Worm (Caenorhabditis elegans) whole organism, L4 larva: ENCODE data around the gene end-1.

Experiments
- F10B5.3 ChIP-seq: sonication (generic microtip); optimal IDR thresholded peaks from 2 replicates; lab custom pipeline; 2016; ENCODE audit warnings: mild to moderate bottlenecking, missing genetic modification characterization, missing compliant biosample characterization
- F37D6.2 ChIP-seq: sonication (generic microtip); optimal IDR thresholded peaks from 2 replicates; lab custom pipeline; 2016; ENCODE audit warnings: mild to moderate bottlenecking, missing genetic modification characterization, missing compliant biosample characterization
- R02D3.7 ChIP-seq: fragments of 150-350 bp; sonication (generic microtip); optimal IDR thresholded peaks from 3 replicates; lab custom pipeline; 2014; ENCODE audit warnings: missing biosample characterization, missing genetic modification characterization
- T26A8.4 ChIP-seq: fragments of 200-800 bp; sonication (Bioruptor generic); IDR thresholded peaks from 2 replicates; pipeline ENCODE4 v1.3.6; 2022; ENCODE audit warnings: missing genetic modification characterization, missing compliant biosample characterization
- Y105C5A.15 ChIP-seq: fragments of 200-800 bp; sonication (Bioruptor generic); IDR thresholded peaks from 2 replicates; pipeline ENCODE4 v1.3.6; 2022; ENCODE audit warnings: missing genetic modification characterization, missing compliant biosample characterization
- Y75B8A.6 ChIP-seq: fragments of 200-800 bp; sonication (Bioruptor generic); IDR thresholded peaks from 2 replicates; pipeline ENCODE4 v1.3.6; 2022; ENCODE audit warnings: missing genetic modification reagents, missing genetic modification characterization, missing compliant biosample characterization
- ZK546.5 ChIP-seq, 2 experiments: sonication (generic microtip); optimal IDR thresholded peaks; 2 replicates each; lab custom pipeline; 2017; ENCODE audit warnings: missing biosample characterization in 2 of 2, missing genetic modification characterization in 2 of 2
- aly-2 ChIP-seq: sonication (generic microtip); optimal IDR thresholded peaks from 2 replicates; lab custom pipeline; 2018; ENCODE audit warnings: missing biosample characterization, missing genetic modification characterization
- ceh-20 ChIP-seq: fragments of 200-800 bp; sonication (Bioruptor generic); IDR thresholded peaks from 2 replicates; pipeline ENCODE4 v1.3.6; 2022; ENCODE audit warnings: missing genetic modification reagents, missing genetic modification characterization, missing compliant biosample characterization
- ceh-28 ChIP-seq: fragments of 150-350 bp; optimal IDR thresholded peaks from 2 replicates; lab custom pipeline; 2014; ENCODE audit warnings: missing biosample characterization, missing genetic modification reagents, missing genetic modification characterization
- ceh-32 ChIP-seq: sonication (generic microtip); optimal IDR thresholded peaks from 2 replicates; lab custom pipeline; 2016; ENCODE audit warnings: mild to moderate bottlenecking, missing genetic modification characterization, missing compliant biosample characterization; ENCODE audit not compliant: poor library complexity
- ceh-62 ChIP-seq: sonication (generic microtip); optimal IDR thresholded peaks from 2 replicates; lab custom pipeline; 2017; ENCODE audit warnings: missing biosample characterization, missing genetic modification characterization
- ces-1 ChIP-seq: fragments of 150-350 bp; sonication (generic microtip); optimal IDR thresholded peaks from 4 replicates; lab custom pipeline; 2014; ENCODE audit warnings: missing biosample characterization, missing genetic modification reagents, missing genetic modification characterization
- cey-2 ChIP-seq: sonication (generic microtip); optimal IDR thresholded peaks from 3 replicates; lab custom pipeline; 2017; ENCODE audit warnings: missing genetic modification characterization, mild to moderate bottlenecking, missing compliant biosample characterization, antibody characterized with exemption, borderline replicate concordance; ENCODE audit not compliant: insufficient read depth
- daf-12 ChIP-seq: fragments of 150-350 bp; optimal IDR thresholded peaks from 2 replicates; lab custom pipeline; 2014; ENCODE audit warnings: missing biosample characterization, missing genetic modification reagents, missing genetic modification characterization
- daf-16 ChIP-seq, 3 experiments: sonication (generic microtip); optimal IDR thresholded peaks; 2 replicates each; lab custom pipeline; 2016 to 2017; ENCODE audit warnings: missing genetic modification characterization in 3 of 3, missing genetic modification reagents in 3 of 3, mild to moderate bottlenecking in 2 of 3, missing compliant biosample characterization in 2 of 3, missing biosample characterization in 1 of 3, moderate library complexity in 1 of 3
- daf-19 ChIP-seq: fragments of 200-800 bp; sonication (Bioruptor generic); conservative IDR thresholded peaks from 2 replicates; pipeline ENCODE4 v1.3.6; 2022; ENCODE audit warnings: missing genetic modification characterization, missing compliant biosample characterization
- dmd-6 ChIP-seq: fragments of 200-800 bp; sonication (Bioruptor generic); IDR thresholded peaks from 2 replicates; pipeline ENCODE4 v1.3.6; 2022; ENCODE audit warnings: missing genetic modification reagents, missing genetic modification characterization, missing compliant biosample characterization
- dmd-8 ChIP-seq: fragments of 200-800 bp; sonication (Bioruptor generic); IDR thresholded peaks from 2 replicates; pipeline ENCODE4 v1.3.6; 2022; ENCODE audit warnings: missing genetic modification characterization, missing compliant biosample characterization
- dmd-9 ChIP-seq: fragments of 200-800 bp; sonication (Bioruptor generic); IDR thresholded peaks from 2 replicates; pipeline ENCODE4 v1.3.6; 2022; ENCODE audit warnings: missing genetic modification reagents, missing genetic modification characterization, missing compliant biosample characterization
- dpl-1 ChIP-seq: fragments of 150-350 bp; optimal IDR thresholded peaks from 2 replicates; lab custom pipeline; 2014; ENCODE audit warnings: missing biosample characterization, missing genetic modification reagents, missing genetic modification characterization
- dve-1 ChIP-seq: sonication (generic microtip); optimal IDR thresholded peaks from 2 replicates; lab custom pipeline; 2017; ENCODE audit warnings: antibody characterized with exemption, mild to moderate bottlenecking, missing genetic modification characterization, missing compliant biosample characterization; ENCODE audit not compliant: insufficient read depth
- gei-8 ChIP-seq: fragments of 200-800 bp; sonication (Bioruptor generic); optimal IDR thresholded peaks from 2 replicates; lab custom pipeline; 2018; ENCODE audit warnings: mild to moderate bottlenecking, missing genetic modification characterization, missing compliant biosample characterization
- hif-1 ChIP-seq, 2 experiments: sonication (generic microtip); optimal IDR thresholded peaks; 2 replicates each; lab custom pipeline; 2016 to 2017; ENCODE audit warnings: missing compliant biosample characterization in 2 of 2, missing genetic modification characterization in 2 of 2, missing genetic modification reagents in 2 of 2, missing genotype in 2 of 2, mild to moderate bottlenecking in 1 of 2
- hlh-11 ChIP-seq: fragments of 200-800 bp; sonication (Bioruptor generic); optimal IDR thresholded peaks from 2 replicates; lab custom pipeline; 2018; ENCODE audit warnings: mild to moderate bottlenecking, missing genetic modification characterization, missing compliant biosample characterization
- lin-29 ChIP-seq: fragments of 200-800 bp; sonication (Bioruptor generic); IDR thresholded peaks from 2 replicates; pipeline ENCODE4 v1.3.6; 2022; ENCODE audit warnings: missing genetic modification reagents, missing genetic modification characterization, missing compliant biosample characterization
- lir-3 ChIP-seq: sonication (generic microtip); optimal IDR thresholded peaks from 2 replicates; lab custom pipeline; 2016; ENCODE audit warnings: mild to moderate bottlenecking, missing genetic modification characterization, missing compliant biosample characterization
- madf-5 ChIP-seq, 2 experiments: fragments of 200-800 bp; sonication (Bioruptor generic); IDR thresholded peaks; 2 replicates each; pipeline ENCODE4 v1.3.6; 2022; ENCODE audit warnings: missing compliant biosample characterization in 2 of 2, missing genetic modification characterization in 2 of 2
- madf-9 ChIP-seq: fragments of 200-800 bp; sonication (Bioruptor generic); conservative IDR thresholded peaks from 2 replicates; pipeline ENCODE4 v1.3.6; 2022; ENCODE audit warnings: missing genetic modification reagents, missing genetic modification characterization, missing compliant biosample characterization
- mdt-29 ChIP-seq: fragments of 200-800 bp; sonication (Bioruptor generic); IDR thresholded peaks from 2 replicates; pipeline ENCODE4 v1.3.6; 2022; ENCODE audit warnings: missing genetic modification reagents, missing genetic modification characterization, missing compliant biosample characterization
- mep-1 ChIP-seq: fragments of 150-350 bp; sonication (generic microtip); optimal IDR thresholded peaks from 3 replicates; lab custom pipeline; 2014; ENCODE audit warnings: missing biosample characterization, missing genetic modification characterization
- mxl-2 ChIP-seq: fragments of 200-800 bp; sonication (Bioruptor generic); conservative IDR thresholded peaks from 2 replicates; pipeline ENCODE4 v1.3.6; 2022; ENCODE audit warnings: missing genetic modification reagents, missing genetic modification characterization, missing compliant biosample characterization
- nhr-10 ChIP-seq: fragments of 150-350 bp; optimal IDR thresholded peaks from 2 replicates; lab custom pipeline; 2014; ENCODE audit warnings: missing biosample characterization, missing genetic modification characterization
- nhr-237 ChIP-seq: sonication (generic microtip); optimal IDR thresholded peaks from 2 replicates; lab custom pipeline; 2017; ENCODE audit warnings: missing biosample characterization, missing genetic modification characterization
- nhr-25 ChIP-seq: sonication (generic microtip); optimal IDR thresholded peaks from 2 replicates; lab custom pipeline; 2017; ENCODE audit warnings: missing genetic modification characterization, mild to moderate bottlenecking, missing compliant biosample characterization, antibody characterized with exemption, moderate library complexity, borderline replicate concordance; ENCODE audit not compliant: insufficient read depth
- nhr-28 ChIP-seq: fragments of 150-350 bp; optimal IDR thresholded peaks from 2 replicates; lab custom pipeline; 2014; ENCODE audit warnings: missing biosample characterization, missing genetic modification characterization
- nhr-42 ChIP-seq: fragments of 200-800 bp; sonication (Bioruptor generic); IDR thresholded peaks from 2 replicates; pipeline ENCODE4 v1.3.6; 2022; ENCODE audit warnings: missing genetic modification characterization, missing compliant biosample characterization
- nhr-48 ChIP-seq: sonication (generic microtip); optimal IDR thresholded peaks from 2 replicates; lab custom pipeline; 2016; ENCODE audit warnings: mild to moderate bottlenecking, missing genetic modification characterization, missing compliant biosample characterization
- nhr-76 ChIP-seq: fragments of 150-350 bp; optimal IDR thresholded peaks from 2 replicates; lab custom pipeline; 2014; ENCODE audit warnings: missing biosample characterization, missing genetic modification characterization
- set-16 ChIP-seq: fragments of 200-800 bp; sonication (Bioruptor generic); IDR thresholded peaks from 2 replicates; pipeline ENCODE4 v1.3.6; 2022; ENCODE audit warnings: missing genetic modification reagents, missing genetic modification characterization, missing compliant biosample characterization
- skn-1 ChIP-seq: fragments of 150-350 bp; optimal IDR thresholded peaks from 2 replicates; lab custom pipeline; 2014; ENCODE audit warnings: missing biosample characterization, missing genetic modification characterization
- snpc-1.2 ChIP-seq: fragments of 200-800 bp; sonication (Bioruptor generic); IDR thresholded peaks from 2 replicates; pipeline ENCODE4 v1.3.6; 2022; ENCODE audit warnings: missing genetic modification reagents, missing genetic modification characterization, missing compliant biosample characterization
- snpc-4 ChIP-seq: fragments of 150-350 bp; optimal IDR thresholded peaks from 2 replicates; lab custom pipeline; 2014; ENCODE audit warnings: missing biosample characterization, missing genetic modification characterization
- spr-1 ChIP-seq: sonication (generic microtip); optimal IDR thresholded peaks from 2 replicates; lab custom pipeline; 2016; ENCODE audit warnings: mild to moderate bottlenecking, missing genetic modification characterization, missing compliant biosample characterization
- unc-39 ChIP-seq: sonication (generic microtip); optimal IDR thresholded peaks from 2 replicates; lab custom pipeline; 2017; ENCODE audit warnings: missing biosample characterization, missing genetic modification characterization
- unc-62 ChIP-seq, 3 experiments: fragments of 150-350 bp in 1 of 3; sonication (generic microtip); optimal IDR thresholded peaks in 2 of 3; peaks in 1 of 3; 1 replicate in 1 of 3; 2 replicates in 2 of 3; lab custom pipeline; 2014 to 2017; ENCODE audit warnings: missing biosample characterization in 3 of 3, missing genetic modification characterization in 3 of 3, missing genetic modification reagents in 3 of 3, missing genotype in 1 of 3
- vab-7 ChIP-seq: fragments of 200-800 bp; sonication (Bioruptor generic); IDR thresholded peaks from 2 replicates; pipeline ENCODE4 v1.3.6; 2022; ENCODE audit warnings: missing genetic modification reagents, missing genetic modification characterization, missing compliant biosample characterization
- zip-11 ChIP-seq: fragments of 200-800 bp; sonication (Bioruptor generic); IDR thresholded peaks from 2 replicates; pipeline ENCODE4 v1.3.6; 2022; ENCODE audit warnings: missing genetic modification characterization, missing compliant biosample characterization
- zip-2 ChIP-seq: fragments of 150-350 bp; optimal IDR thresholded peaks from 2 replicates; lab custom pipeline; 2014; ENCODE audit warnings: missing biosample characterization, missing genetic modification characterization
- ztf-7 ChIP-seq: fragments of 150-350 bp; optimal IDR thresholded peaks from 2 replicates; lab custom pipeline; 2014; ENCODE audit warnings: missing biosample characterization, missing genetic modification characterization

The end-1 gene

DNA sequence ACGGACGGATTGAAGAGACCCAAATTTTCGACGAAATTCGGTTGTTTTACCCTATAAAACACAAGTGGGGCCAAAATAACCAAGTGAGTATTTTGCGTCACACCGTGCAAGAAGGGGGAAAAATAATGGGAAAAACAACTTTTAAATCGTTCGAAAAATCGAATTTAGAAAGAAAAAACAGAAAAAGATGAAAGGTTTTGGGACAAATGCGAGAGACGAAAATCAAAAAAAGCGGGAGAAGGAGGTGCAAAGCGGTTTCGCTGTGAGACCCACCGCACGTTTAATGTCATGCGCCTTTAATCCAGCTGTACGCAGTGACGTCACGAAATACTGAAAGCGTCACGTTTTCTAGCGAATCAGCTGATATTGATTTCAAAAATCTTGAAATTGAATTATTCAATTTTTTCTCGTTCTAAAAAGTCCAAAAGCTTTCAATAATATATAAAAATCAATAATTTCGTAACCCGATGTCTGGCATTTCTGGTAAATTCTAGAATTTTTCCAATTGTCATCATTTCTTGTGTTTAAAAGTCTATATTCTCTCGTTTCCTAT lies 27.1 kb downstream of the end-1 start, which contains the start of the genes ddx-17 and aip-1 (continued):
- TF ChIP-seq zip-11 (no peak), unc-62 (GFP tag; optimal IDR thresholded peaks at IDR 0.05 in 1 of 2; lab: Kevin White, UChicago) (no peak), unc-62 (tag; optimal IDR thresholded peaks at IDR 0.05; lab: Kevin White, UChicago) (no peak), vab-7 (no peak), mdt-29 (GFP tag; lab: Robert Waterston, UW) (no peak), unc-39 (no peak), snpc-1.2 (GFP tag; lab: Robert Waterston, UW) (no peak), nhr-10 (tag; lab: Kevin White, UChicago) (no peak), mxl-2 (GFP tag; lab: Robert Waterston, UW) (no peak), lir-3 (tag; lab: Kevin White, UChicago) (no peak), F37D6.2 (tag; lab: Kevin White, UChicago) (no peak), set-16 (GFP tag; lab: Robert Waterston, UW) (no peak), skn-1 (tag; lab: Kevin White, UChicago) (no peak), ZK546.5 (tag; optimal IDR thresholded peaks at IDR 0.05; lab: Kevin White, UChicago) (no peak), madf-9 (GFP tag; lab: Robert Waterston, UW) (no peak), snpc-4 (tag; lab: Kevin White, UChicago) (no peak), nhr-48 (tag; lab: Kevin White, UChicago) (peak; percentile 30), mep-1 (tag; lab: Kevin White, UChicago) (peak; percentile 82), hlh-11 (tag; lab: Kevin White, UChicago) (peak; percentile 98), daf-19 (no peak), R02D3.7 (tag; lab: Kevin White, UChicago) (no peak), nhr-28 (tag; lab: Kevin White, UChicago) (peak; percentile 63), spr-1 (tag; lab: Kevin White, UChicago) (no peak), dve-1 (tag; lab: Kevin White, UChicago) (peak; percentile 85), cey-2 (tag; lab: Kevin White, UChicago) (no peak), dmd-9 (GFP tag; lab: Robert Waterston, UW) (no peak), madf-5 (GFP tag; IDR thresholded peaks at IDR 0.05; lab: Robert Waterston, UW) (no peak), ceh-32 (tag; lab: Kevin White, UChicago) (no peak), gei-8 (GFP tag; lab: Kevin White, UChicago) (no peak), ztf-7 (tag; lab: Kevin White, UChicago) (peak; percentile 12), lin-29 (GFP tag; lab: Robert Waterston, UW) (no peak), Y75B8A.6 (GFP tag; lab: Robert Waterston, UW) (no peak), ceh-28 (tag; lab: Kevin White, UChicago) (no peak), ceh-62 (tag; lab: Kevin White, UChicago) (no peak), daf-16 (GFP tag; optimal IDR thresholded peaks at IDR 0.05; lab: Kevin White, UChicago) (no peak), daf-16 (tag; optimal IDR thresholded peaks at IDR 0.05; lab: Kevin White, UChicago) (peak; percentile 4), nhr-25 (tag; lab: Kevin White, UChicago) (peak; percentile 44), F10B5.3 (no peak), zip-2 (tag; lab: Kevin White, UChicago) (peak; percentile 21), Y105C5A.15 (GFP tag; lab: Robert Waterston, UW) (no peak), hif-1 (tag; optimal IDR thresholded peaks at IDR 0.05; lab: Kevin White, UChicago) (peak in 1 of 2 experiments; percentile 84), daf-12 (tag; lab: Kevin White, UChicago) (no peak), T26A8.4 (GFP tag; lab: Robert Waterston, UW) (0 out of 2 replicates have a peak, but pooled peaks have one; percentile 57), nhr-76 (tag; lab: Kevin White, UChicago) (no peak), dmd-6 (GFP tag; lab: Robert Waterston, UW) (peak; percentile 65), ces-1 (GFP tag; lab: Kevin White, UChicago) (no peak), nhr-42 (GFP tag; lab: Robert Waterston, UW) (no peak), nhr-237 (tag; lab: Kevin White, UChicago) (no peak), aly-2 (tag; lab: Kevin White, UChicago) (no peak), dpl-1 (GFP tag; lab: Kevin White, UChicago) (peak; percentile 77), dmd-8 (GFP tag; lab: Robert Waterston, UW) (no peak), ceh-20 (GFP tag; lab: Robert Waterston, UW) (peak; percentile 46; the same call in 1 of the 2 replicates)
